Fruit fly (Drosophila melanogaster): Measurements from ENCODE around the gene CG5645.

CG5645 gene

DNA sequence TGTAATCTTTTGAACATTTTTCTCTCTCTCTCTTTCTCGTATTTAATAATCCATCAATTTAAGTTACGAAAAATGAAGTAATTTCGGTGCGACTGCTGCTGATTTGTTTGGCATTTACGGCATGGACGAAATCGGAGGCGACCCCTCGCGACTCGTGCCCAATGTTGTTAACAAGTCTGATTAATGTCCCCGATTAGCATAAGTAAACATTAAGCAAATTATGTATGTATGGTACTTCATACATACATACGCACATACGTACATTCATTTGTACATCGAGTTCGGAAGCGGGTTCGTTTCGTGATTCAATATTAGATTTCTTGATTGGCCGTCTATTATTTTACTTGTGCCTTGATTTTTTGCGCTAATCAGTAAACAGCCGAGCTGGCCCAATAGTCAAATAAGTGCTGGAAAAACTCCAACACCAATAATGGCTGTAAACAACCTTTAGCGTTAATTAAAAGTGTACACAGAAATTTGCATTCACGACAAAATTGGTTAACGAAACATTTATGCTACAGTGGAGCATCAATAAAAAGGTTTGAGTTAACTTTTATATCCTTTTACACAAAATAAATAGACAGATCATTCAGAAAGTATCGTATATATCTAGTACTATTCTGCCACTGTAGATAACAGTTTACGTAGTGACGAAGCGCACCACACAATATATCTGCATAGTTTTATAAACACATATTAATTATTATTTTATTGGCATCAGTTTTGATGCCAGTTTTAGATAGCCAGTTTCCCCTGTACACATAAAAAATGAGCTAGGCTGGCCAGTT is 45.4 kb downstream of the CG5645 start (continued):
- TF ChIP-seq CG6813 (GFP tag; optimal IDR thresholded peaks at IDR 0.05): peak; percentile 38
- 0 out of 2 replicates have a peak, but pooled peaks have one; percentile 69 for TF ChIP-seq rib (GFP tag; IDR thresholded peaks at IDR 0.05)
- no peak for TF ChIP-seq cg (GFP tag; optimal IDR thresholded peaks at IDR 0.05)
- TF ChIP-seq slou (GFP tag; optimal IDR thresholded peaks at IDR 0.05): peak; percentile 34
- TF ChIP-seq Ets97D (GFP tag; optimal IDR thresholded peaks at IDR 0.05): no peak
- TF ChIP-seq cwo (GFP tag; optimal IDR thresholded peaks at IDR 0.05): peak; percentile 16
- TF ChIP-seq lab (GFP tag; optimal IDR thresholded peaks at IDR 0.05): peak; percentile 76
- no peak for TF ChIP-seq prd (optimal IDR thresholded peaks at IDR 0.05)
- peak; percentile 76 for TF ChIP-seq prd (GFP tag; IDR thresholded peaks at IDR 0.05)
- TF ChIP-seq wdn (GFP tag; IDR thresholded peaks at IDR 0.05): peak; percentile 23; the same call in 1 of the 2 replicates
- no peak for TF ChIP-seq MESR4 (GFP tag; optimal IDR thresholded peaks at IDR 0.05)
- TF ChIP-seq zfh2 (GFP tag; optimal IDR thresholded peaks at IDR 0.05): peak; percentile 37
- TF ChIP-seq CG3995 (GFP tag; optimal IDR thresholded peaks at IDR 0.05): no peak
- no peak; the same call in 2 of the 3 replicates for TF ChIP-seq croc (GFP tag; conservative IDR thresholded peaks at IDR 0.05)
- no peak for TF ChIP-seq bbx (GFP tag; IDR thresholded peaks at IDR 0.05; ENCODE audit: partially characterized antibody)
- peak; percentile 47 to 69 for TF ChIP-seq dpn (GFP tag; optimal IDR thresholded peaks at IDR 0.05)
- TF ChIP-seq sqz (GFP tag; optimal IDR thresholded peaks at IDR 0.05): peak; percentile 73
- peak; percentile 25 for TF ChIP-seq CG10274 (GFP tag; optimal IDR thresholded peaks at IDR 0.05)
- peak; percentile 81 for TF ChIP-seq dysf (GFP tag; IDR thresholded peaks at IDR 0.05)
- TF ChIP-seq z (GFP tag; IDR thresholded peaks at IDR 0.05): no peak
- peak; percentile 58 for TF ChIP-seq Dek (tag; optimal IDR thresholded peaks at IDR 0.05)
- TF ChIP-seq slbo (GFP tag; IDR thresholded peaks at IDR 0.05): peak; percentile 83
- TF ChIP-seq gem (tag; optimal IDR thresholded peaks at IDR 0.05): peak; percentile 73
- peak; percentile 50 for TF ChIP-seq CG12219 (GFP tag; optimal IDR thresholded peaks at IDR 0.05)
- TF ChIP-seq CG10654 (GFP tag; optimal IDR thresholded peaks at IDR 0.05): peak; percentile 35
- no peak for TF ChIP-seq br (optimal IDR thresholded peaks at IDR 0.05)
- peak; percentile 45; the same call in 1 of the 2 replicates for TF ChIP-seq MBD-R2 (GFP tag; IDR thresholded peaks at IDR 0.05)
- peak; percentile 67 for TF ChIP-seq CG17385 (GFP tag; optimal IDR thresholded peaks at IDR 0.05)
- no peak for TF ChIP-seq CG30020 (tag; optimal IDR thresholded peaks at IDR 0.05)
- TF ChIP-seq NC2α (GFP tag; optimal IDR thresholded peaks at IDR 0.05): no peak
- TF ChIP-seq ems (GFP tag; optimal IDR thresholded peaks at IDR 0.05): peak; percentile 51
- TF ChIP-seq CG18262 (tag; optimal IDR thresholded peaks at IDR 0.05): peak; percentile 23
- no peak for TF ChIP-seq ham (GFP tag; IDR thresholded peaks at IDR 0.05)
- TF ChIP-seq tio (GFP tag; optimal IDR thresholded peaks at IDR 0.05): peak; percentile 47
- no peak for TF ChIP-seq kah (GFP tag; optimal IDR thresholded peaks at IDR 0.05)
- peak; percentile 69; the same call in 1 of the 2 replicates for TF ChIP-seq CG17612 (GFP tag; IDR thresholded peaks at IDR 0.05)
- no peak for TF ChIP-seq Opbp (GFP tag; IDR thresholded peaks at IDR 0.05; ENCODE audit: partially characterized antibody)
- TF ChIP-seq CG17361 (GFP tag; IDR thresholded peaks at IDR 0.05): peak; percentile 64; the same call in 2 of the 3 replicates
- TF ChIP-seq CG8924 (tag; optimal IDR thresholded peaks at IDR 0.05): peak; percentile 57
- peak; percentile 53 for TF ChIP-seq org-1 (GFP tag; optimal IDR thresholded peaks at IDR 0.05)
- TF ChIP-seq CG2116 (GFP tag; optimal IDR thresholded peaks at IDR 0.05): peak; percentile 10
- TF ChIP-seq CG30403 (GFP tag; optimal IDR thresholded peaks at IDR 0.05): peak; percentile 68
- TF ChIP-seq Rfx (GFP tag; IDR thresholded peaks at IDR 0.05): peak; percentile 83
- peak; percentile 67; the same call in 1 of the 2 replicates for TF ChIP-seq sisA (GFP tag; IDR thresholded peaks at IDR 0.05)
- TF ChIP-seq CG9727 (GFP tag; optimal IDR thresholded peaks at IDR 0.05): peak; percentile 57
- TF ChIP-seq Hand (GFP tag; optimal IDR thresholded peaks at IDR 0.05): peak; percentile 43
- no peak for TF ChIP-seq btn (GFP tag; optimal IDR thresholded peaks at IDR 0.05)
- peak; percentile 60 for TF ChIP-seq CG7556 (GFP tag; optimal IDR thresholded peaks at IDR 0.05)
- TF ChIP-seq Meics (GFP tag; optimal IDR thresholded peaks at IDR 0.05): peak; percentile 89
- TF ChIP-seq CG16815 (GFP tag; optimal IDR thresholded peaks at IDR 0.05): peak; percentile 7
